Worm (Caenorhabditis elegans): ENCODE measurements around the gene ltah-1.2.

The ltah-1.2 gene

DNA sequence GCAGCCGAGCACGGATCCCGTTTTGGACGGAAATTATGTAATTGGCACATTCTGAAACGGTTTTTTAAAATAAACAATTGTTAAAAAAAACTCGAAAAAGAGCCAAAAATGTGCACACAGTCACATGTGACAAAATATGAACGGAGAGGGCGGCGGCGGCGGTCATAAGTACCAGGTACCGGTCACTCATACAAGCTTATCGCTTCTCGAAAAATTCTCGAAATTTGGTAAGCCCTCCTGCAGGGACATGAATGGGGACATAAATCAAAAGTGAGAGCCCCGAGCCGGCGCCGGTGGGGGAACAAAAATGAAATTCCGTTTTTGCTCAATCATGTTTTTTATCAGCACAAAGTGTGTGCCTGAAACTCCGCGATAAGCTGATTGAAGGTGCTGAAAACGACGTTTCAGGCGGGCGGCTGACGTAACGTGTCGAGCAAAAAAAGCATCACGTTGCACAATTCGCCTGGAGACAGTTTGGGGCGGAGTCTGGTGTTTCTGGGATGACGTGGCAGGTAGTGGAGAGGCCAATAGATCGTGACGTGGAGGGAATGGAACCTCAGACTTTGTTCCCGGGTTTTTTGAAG lies at the start of gene ltah-1.2:
ltah-1.2 (minus strand) TSS at position 51 of the 584 bp plus-strand sequence.
- no peak for TF ChIP-seq tbx-11 (GFP tag; IDR thresholded peaks at IDR 0.05)
- no peak for TF ChIP-seq F13C5.2 (tag; optimal IDR thresholded peaks at IDR 0.05)
- no peak for TF ChIP-seq aly-1 (tag; optimal IDR thresholded peaks at IDR 0.05)
- TF ChIP-seq tra-4 (tag; optimal IDR thresholded peaks at IDR 0.05), result no peak
- no peak for TF ChIP-seq hnd-1 (tag; optimal IDR thresholded peaks at IDR 0.05)
- TF ChIP-seq ama-1 (optimal IDR thresholded peaks at IDR 0.05), result no peak
- TF ChIP-seq hmg-4 (GFP tag; optimal IDR thresholded peaks at IDR 0.05), result no peak
- no peak for TF ChIP-seq tbx-37 (GFP tag; conservative IDR thresholded peaks at IDR 0.05)
- no peak for TF ChIP-seq scrt-1 (GFP tag; IDR thresholded peaks at IDR 0.05)
- TF ChIP-seq ets-7 (tag; optimal IDR thresholded peaks at IDR 0.05), result no peak
- TF ChIP-seq pes-1 (GFP tag; IDR thresholded peaks at IDR 0.05), result no peak
- no peak for TF ChIP-seq flt-1 (GFP tag; IDR thresholded peaks at IDR 0.05)
- no peak for TF ChIP-seq ceh-36 (tag; optimal IDR thresholded peaks at IDR 0.05)
- no peak for TF ChIP-seq ceh-13 (GFP tag; optimal IDR thresholded peaks at IDR 0.05)
- TF ChIP-seq B0310.2 (tag; optimal IDR thresholded peaks at IDR 0.05), result no peak
- TF ChIP-seq sea-1 (GFP tag; conservative IDR thresholded peaks at IDR 0.05), result no peak
- TF ChIP-seq hmbx-1 (tag; optimal IDR thresholded peaks at IDR 0.05), result no peak

DNA sequence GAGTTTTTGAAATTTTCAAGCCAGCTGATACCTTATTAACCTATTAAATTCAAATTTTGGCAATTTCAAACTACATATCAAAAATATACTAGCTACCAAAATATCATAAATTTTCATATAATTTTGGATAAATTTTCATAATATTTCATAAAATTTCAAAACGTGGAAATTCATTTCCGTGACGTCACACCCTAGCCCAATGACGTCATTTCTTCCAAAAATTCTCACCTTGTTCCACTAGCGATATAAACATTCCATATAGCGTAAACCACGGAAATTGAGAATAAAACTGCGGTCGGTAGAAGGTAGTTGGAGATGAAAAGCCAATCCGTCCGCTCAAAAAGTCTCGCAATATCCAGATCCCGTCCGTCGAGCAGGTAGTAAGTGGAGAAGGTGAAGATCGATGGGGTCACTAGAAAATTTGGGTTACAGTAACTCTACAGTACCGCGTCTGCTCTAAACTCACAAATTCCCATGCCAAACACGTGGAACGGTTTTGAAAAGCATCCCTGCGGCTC lies 48.3 kb upstream of the ltah-1.2 start:
- TF ChIP-seq tbx-11 (GFP tag; IDR thresholded peaks at IDR 0.05) (no peak), scrt-1 (GFP tag; IDR thresholded peaks at IDR 0.05) (no peak), aly-1 (tag; optimal IDR thresholded peaks at IDR 0.05) (no peak), flt-1 (GFP tag; IDR thresholded peaks at IDR 0.05) (no peak), hmg-4 (GFP tag; optimal IDR thresholded peaks at IDR 0.05) (no peak), hmbx-1 (tag; optimal IDR thresholded peaks at IDR 0.05) (no peak), tbx-37 (GFP tag; conservative IDR thresholded peaks at IDR 0.05) (no peak)

DNA sequence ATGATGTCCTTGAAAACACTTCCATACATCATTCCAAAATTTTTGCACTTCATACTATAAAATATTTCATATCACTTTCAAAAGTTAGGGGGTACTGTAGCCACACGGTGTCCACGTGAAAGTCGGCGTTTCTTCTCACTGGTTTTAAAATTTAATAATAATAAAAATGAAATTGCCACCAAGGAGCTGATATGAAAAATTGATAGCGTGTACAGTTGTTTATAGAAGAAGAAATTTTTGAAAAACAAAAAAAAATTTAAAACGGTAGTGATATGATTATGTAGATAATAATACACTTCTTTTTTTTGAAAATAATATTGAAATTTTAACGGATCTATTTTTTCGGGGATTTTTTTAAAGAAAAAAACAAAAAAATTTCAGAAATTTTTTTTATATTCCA lies 47.1 kb upstream of the ltah-1.2 start:
- TF ChIP-seq F13C5.2 (tag; optimal IDR thresholded peaks at IDR 0.05) (no peak), ceh-36 (tag; optimal IDR thresholded peaks at IDR 0.05) (no peak), tra-4 (tag; optimal IDR thresholded peaks at IDR 0.05) (no peak), pes-1 (GFP tag; IDR thresholded peaks at IDR 0.05) (no peak), ets-7 (tag; optimal IDR thresholded peaks at IDR 0.05) (no peak), hmg-4 (GFP tag; optimal IDR thresholded peaks at IDR 0.05) (no peak), tbx-11 (GFP tag; IDR thresholded peaks at IDR 0.05) (no peak), ama-1 (optimal IDR thresholded peaks at IDR 0.05) (no peak), scrt-1 (GFP tag; IDR thresholded peaks at IDR 0.05) (no peak), flt-1 (GFP tag; IDR thresholded peaks at IDR 0.05) (no peak), tbx-37 (GFP tag; conservative IDR thresholded peaks at IDR 0.05) (no peak)

DNA sequence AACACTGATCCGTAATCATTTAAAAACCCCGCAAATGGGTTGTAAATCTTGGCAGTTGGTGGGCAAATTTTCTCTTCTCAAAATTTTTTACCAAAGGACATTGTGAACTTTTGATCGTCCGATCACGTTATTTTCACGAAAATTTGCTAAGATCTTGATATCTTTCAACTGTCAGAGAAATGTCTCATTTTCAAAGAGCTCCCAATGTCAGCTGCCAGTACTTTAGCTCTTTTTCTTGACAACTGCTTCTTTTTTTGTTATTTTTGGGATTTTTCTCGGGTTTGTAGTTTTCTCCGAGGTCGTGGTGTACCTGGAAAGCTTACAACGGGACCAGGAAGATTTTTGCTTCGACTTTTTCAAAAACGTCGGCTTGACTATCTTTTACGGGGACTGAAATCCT lies 43.0 kb upstream of the ltah-1.2 start:
- TF ChIP-seq hmbx-1 (tag; optimal IDR thresholded peaks at IDR 0.05) (no peak), pes-1 (GFP tag; IDR thresholded peaks at IDR 0.05) (no peak), scrt-1 (GFP tag; IDR thresholded peaks at IDR 0.05) (no peak), ceh-13 (GFP tag; optimal IDR thresholded peaks at IDR 0.05) (no peak), ama-1 (optimal IDR thresholded peaks at IDR 0.05) (no peak), F13C5.2 (tag; optimal IDR thresholded peaks at IDR 0.05) (no peak), flt-1 (GFP tag; IDR thresholded peaks at IDR 0.05) (no peak), tra-4 (tag; optimal IDR thresholded peaks at IDR 0.05) (no peak), B0310.2 (tag; optimal IDR thresholded peaks at IDR 0.05) (no peak), aly-1 (tag; optimal IDR thresholded peaks at IDR 0.05) (no peak), hmg-4 (GFP tag; optimal IDR thresholded peaks at IDR 0.05) (no peak), ets-7 (tag; optimal IDR thresholded peaks at IDR 0.05) (no peak), hnd-1 (tag; optimal IDR thresholded peaks at IDR 0.05) (no peak), sea-1 (GFP tag; conservative IDR thresholded peaks at IDR 0.05) (no peak), tbx-37 (GFP tag; conservative IDR thresholded peaks at IDR 0.05) (no peak)

DNA sequence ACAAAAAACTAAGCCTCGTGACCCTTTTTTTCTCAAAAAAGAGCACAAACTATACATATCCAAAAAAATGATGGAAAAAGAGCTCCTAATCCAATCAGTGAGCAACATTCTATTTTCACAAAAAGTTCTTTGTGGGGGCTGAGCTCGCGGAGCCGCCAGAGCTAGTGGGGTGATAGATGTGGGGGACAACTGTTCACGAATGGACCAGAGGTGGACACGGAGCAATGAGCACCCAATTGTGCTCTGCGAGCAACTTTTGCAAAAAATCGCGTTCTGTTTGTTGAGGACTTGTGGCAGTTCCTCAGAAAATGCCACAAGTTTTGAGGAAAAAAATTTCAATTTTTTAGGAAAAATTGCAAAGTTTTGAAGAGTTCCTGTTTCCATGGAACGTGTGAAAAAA lies 42.0 kb upstream of the ltah-1.2 start:
- no peak for TF ChIP-seq F13C5.2 (tag; optimal IDR thresholded peaks at IDR 0.05)
- no peak for TF ChIP-seq pes-1 (GFP tag; IDR thresholded peaks at IDR 0.05)
- no peak for TF ChIP-seq ceh-13 (GFP tag; optimal IDR thresholded peaks at IDR 0.05)
- no peak for TF ChIP-seq flt-1 (GFP tag; IDR thresholded peaks at IDR 0.05)
- TF ChIP-seq ceh-36 (tag; optimal IDR thresholded peaks at IDR 0.05), result no peak
- TF ChIP-seq hmbx-1 (tag; optimal IDR thresholded peaks at IDR 0.05), result no peak
- TF ChIP-seq ama-1 (optimal IDR thresholded peaks at IDR 0.05), result no peak
- TF ChIP-seq tra-4 (tag; optimal IDR thresholded peaks at IDR 0.05), result no peak
- TF ChIP-seq tbx-11 (GFP tag; IDR thresholded peaks at IDR 0.05), result no peak
- no peak for TF ChIP-seq ets-7 (tag; optimal IDR thresholded peaks at IDR 0.05)
- TF ChIP-seq tbx-37 (GFP tag; conservative IDR thresholded peaks at IDR 0.05), result no peak
- no peak for TF ChIP-seq hnd-1 (tag; optimal IDR thresholded peaks at IDR 0.05)
- TF ChIP-seq B0310.2 (tag; optimal IDR thresholded peaks at IDR 0.05), result no peak
- TF ChIP-seq sea-1 (GFP tag; conservative IDR thresholded peaks at IDR 0.05), result no peak
- TF ChIP-seq hmg-4 (GFP tag; optimal IDR thresholded peaks at IDR 0.05), result no peak
- no peak for TF ChIP-seq aly-1 (tag; optimal IDR thresholded peaks at IDR 0.05)
- TF ChIP-seq scrt-1 (GFP tag; IDR thresholded peaks at IDR 0.05), result no peak

DNA sequence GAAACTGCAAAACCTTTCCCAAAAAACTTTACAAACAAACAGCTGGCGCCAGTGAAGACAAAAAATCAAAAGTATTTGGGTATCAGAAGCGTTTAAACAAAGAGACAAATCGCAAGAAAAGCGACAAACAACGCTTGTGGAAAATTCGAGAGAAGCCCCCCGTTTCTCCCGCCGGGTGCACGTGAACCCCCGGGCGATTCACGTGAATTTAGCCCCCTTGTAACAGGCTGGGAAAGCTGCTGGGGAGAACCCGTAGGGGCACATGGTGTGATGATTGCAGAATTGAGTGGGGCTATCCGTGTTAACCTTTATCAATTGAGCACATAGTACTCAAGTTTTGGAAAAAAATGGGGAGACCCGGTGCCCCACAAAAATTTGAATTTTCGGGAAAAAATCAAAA lies 41.3 kb upstream of the ltah-1.2 start:
- TF ChIP-seq tbx-11 (GFP tag; IDR thresholded peaks at IDR 0.05), result no peak
- TF ChIP-seq hmg-4 (GFP tag; optimal IDR thresholded peaks at IDR 0.05), result peak; percentile 54

DNA sequence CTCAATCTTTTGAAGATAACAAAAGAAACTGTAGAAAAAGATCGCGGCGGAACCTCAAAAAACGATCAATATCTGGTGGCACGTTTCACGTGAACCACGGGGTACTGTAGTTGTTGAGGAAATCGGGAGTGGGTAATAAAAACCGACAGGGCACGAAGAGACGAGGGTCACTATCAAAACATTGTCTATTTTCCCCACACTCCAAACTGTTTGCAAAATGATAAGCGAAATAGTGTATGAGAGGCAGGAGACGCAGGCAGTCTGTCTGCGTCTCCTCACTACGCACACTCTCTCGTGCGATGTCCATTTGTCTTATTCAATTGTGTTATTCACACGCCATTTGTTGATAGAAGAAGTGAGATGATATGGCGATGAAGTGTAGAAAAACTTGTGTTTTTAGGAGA lies 40.5 kb upstream of the ltah-1.2 start:
- no peak for TF ChIP-seq B0310.2 (tag; optimal IDR thresholded peaks at IDR 0.05)
- TF ChIP-seq hmg-4 (GFP tag; optimal IDR thresholded peaks at IDR 0.05), result no peak
- TF ChIP-seq sea-1 (GFP tag; conservative IDR thresholded peaks at IDR 0.05), result no peak
